Worm (Caenorhabditis elegans): Measurements from ENCODE around the gene mnr-1.

ce11 chrV:20693968-20694367 lies 39.5 kb downstream of the mnr-1 start:
- TF ChIP-seq K09A11.1 (tag; optimal IDR thresholded peaks at IDR 0.05; ENCODE audit: insufficient read depth), result peak; percentile 3
- TF ChIP-seq ceh-30 (tag; optimal IDR thresholded peaks at IDR 0.05), result no peak

All from whole organism, late embryonic.